Fruit fly (Drosophila melanogaster) S2 (cell line): ENCODE measurements around the gene MED18.

Experiments
- CG8478 ChIP-seq: fragments of >200 bp; optimal IDR thresholded peaks from 2 replicates; lab custom pipeline; 2018
- CTCF ChIP-seq, 2 experiments: fragments of >200 bp; optimal IDR thresholded peaks; 2 replicates each; lab custom pipeline; 2018

- no peak for TF ChIP-seq CG8478 (lab: Kevin White, UChicago)
- TF ChIP-seq CTCF (optimal IDR thresholded peaks at IDR 0.05; lab: Kevin White, UChicago): no peak
These were observed 9.1 kb upstream of the MED18 start for dm6 chrX:1856605-1857004.
